Fruit fly (Drosophila melanogaster) S2 (cell line): Measurements from ENCODE around the gene CG46304.

Experiments
- CG8478 ChIP-seq: fragments of >200 bp; optimal IDR thresholded peaks from 2 replicates; lab custom pipeline; 2018
- CTCF ChIP-seq, 2 experiments: fragments of >200 bp; optimal IDR thresholded peaks; 2 replicates each; lab custom pipeline; 2018

DNA sequence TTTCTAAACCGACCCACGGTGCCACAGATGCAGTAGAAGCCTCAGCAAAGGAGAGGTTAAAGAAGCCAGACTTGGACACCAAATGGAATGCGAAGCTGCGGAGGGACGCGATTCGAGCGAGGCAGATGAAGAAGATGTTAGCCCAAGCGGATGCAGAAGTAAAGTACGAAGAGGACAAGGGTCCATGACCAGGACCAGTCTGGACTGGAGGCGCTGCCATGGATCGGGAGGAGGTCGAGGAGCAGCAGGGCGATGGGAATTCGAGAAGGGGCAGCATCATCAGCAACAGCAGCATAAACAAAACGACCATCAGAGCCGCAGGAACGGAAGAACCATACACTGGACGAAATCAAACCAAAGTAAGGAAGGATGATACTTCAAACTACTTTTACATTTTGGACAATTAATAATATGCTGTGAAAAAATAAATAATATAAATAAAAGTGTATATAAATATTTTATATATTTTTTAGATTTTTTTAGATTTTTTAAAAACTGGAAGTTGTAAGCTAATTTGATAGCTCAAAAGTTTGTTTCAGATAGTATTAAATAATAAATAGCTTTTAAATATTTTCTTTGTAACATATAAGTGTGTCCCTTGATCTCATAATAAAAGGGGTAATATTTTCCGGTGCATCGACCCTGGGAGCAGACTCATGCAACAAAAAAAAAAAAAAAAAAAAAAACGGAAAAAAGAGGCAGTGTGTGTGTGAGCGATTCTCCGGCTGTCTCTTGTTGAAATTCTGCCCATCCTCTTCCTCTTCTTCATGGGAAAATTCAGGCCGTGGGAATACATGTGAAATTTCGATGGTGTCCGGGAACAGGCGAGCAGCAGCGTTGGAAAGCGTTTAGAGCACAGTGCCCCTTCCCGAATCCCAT is 770 bp downstream of the CG46304 start:
- TF ChIP-seq CTCF (optimal IDR thresholded peaks at IDR 0.05; lab: Kevin White, UChicago) (no peak), CG8478 (lab: Kevin White, UChicago) (no peak)
